Worm (Caenorhabditis elegans) whole organism, L4/young adult: Measurements from ENCODE around the gene F20E11.7.

ENCODE experiments used
- W03F9.2 ChIP-seq: fragments of 150-350 bp; optimal IDR thresholded peaks from 2 replicates; lab custom pipeline; 2014; ENCODE audit warnings: missing biosample characterization, missing genetic modification characterization
- him-1 ChIP-seq: sonication (generic microtip); optimal IDR thresholded peaks from 2 replicates; lab custom pipeline; 2016; ENCODE audit warnings: missing genotype, missing genetic modification reagents, missing genetic modification characterization, missing compliant biosample characterization

- TF ChIP-seq W03F9.2 (tag; lab: Kevin White, UChicago): no peak
- TF ChIP-seq him-1 (tag; lab: Kevin White, UChicago): no peak
These were observed 21.7 kb downstream of the F20E11.7 start, which contains the start of gene scl-24 for ce11 chrV:17486034-17486433.
